Worm (Caenorhabditis elegans) whole organism, L2 larva: Measurements from ENCODE around the gene Y53G8AR.5.

Experiments
- alr-1 ChIP-seq: fragments of 150-350 bp; optimal IDR thresholded peaks from 2 replicates; lab custom pipeline; 2014; ENCODE audit warnings: missing biosample characterization, missing genetic modification characterization
- dmd-4 ChIP-seq: sonication (generic microtip); optimal IDR thresholded peaks from 2 replicates; lab custom pipeline; 2017; ENCODE audit warnings: missing biosample characterization, missing genetic modification characterization
- elt-3 ChIP-seq: sonication (generic microtip); optimal IDR thresholded peaks from 2 replicates; lab custom pipeline; 2017; ENCODE audit warnings: missing biosample characterization, missing genetic modification characterization
- fos-1 ChIP-seq: fragments of 150-350 bp; optimal IDR thresholded peaks from 2 replicates; lab custom pipeline; 2014; ENCODE audit warnings: missing biosample characterization, missing genetic modification characterization
- skn-1 ChIP-seq: sonication (generic microtip); optimal IDR thresholded peaks from 2 replicates; lab custom pipeline; 2017; ENCODE audit warnings: missing biosample characterization, missing genetic modification characterization
- zag-1 ChIP-seq: fragments of 150-350 bp; optimal IDR thresholded peaks from 2 replicates; lab custom pipeline; 2014; ENCODE audit warnings: missing biosample characterization, missing genetic modification characterization

- no peak for TF ChIP-seq zag-1 (tag; lab: Kevin White, UChicago)
- no peak for TF ChIP-seq skn-1 (tag; lab: Kevin White, UChicago)
- TF ChIP-seq alr-1 (tag; lab: Kevin White, UChicago), result no peak
- no peak for TF ChIP-seq elt-3 (tag; lab: Kevin White, UChicago)
- TF ChIP-seq dmd-4 (tag; lab: Kevin White, UChicago), result no peak
- peak; percentile 86 for TF ChIP-seq fos-1 (tag; lab: Kevin White, UChicago)
Observed at ce11 chrIII:3339317-3340016, 42.2 kb downstream of the Y53G8AR.5 start.
